Worm (Caenorhabditis elegans) whole organism, midembryonic: ENCODE measurements around the gene C50C3.19.

Experiments used
- cog-1 ChIP-seq: sonication (generic microtip); optimal IDR thresholded peaks from 2 replicates; lab custom pipeline; 2016; ENCODE audit warnings: missing genetic modification characterization, missing compliant biosample characterization
- flt-1 ChIP-seq: fragments of 200-800 bp; sonication (Bioruptor generic); IDR thresholded peaks from 2 replicates; pipeline ENCODE4 v1.3.6; 2022; ENCODE audit warnings: missing genetic modification characterization, missing compliant biosample characterization
- klf-2 ChIP-seq: fragments of 200-800 bp; sonication (Bioruptor generic); conservative IDR thresholded peaks from 2 replicates; pipeline ENCODE4 v1.3.6; 2022; ENCODE audit warnings: missing genetic modification reagents, missing genetic modification characterization, missing compliant biosample characterization
- ztf-29 ChIP-seq: fragments of 200-800 bp; sonication (Bioruptor generic); IDR thresholded peaks from 2 replicates; pipeline ENCODE4 v1.3.6; 2022; ENCODE audit warnings: missing genetic modification reagents, missing genetic modification characterization, missing compliant biosample characterization

- TF ChIP-seq ztf-29 (GFP tag; lab: Robert Waterston, UW) (no peak), cog-1 (tag; lab: Kevin White, UChicago) (no peak), flt-1 (GFP tag; lab: Robert Waterston, UW) (no peak), klf-2 (GFP tag; lab: Robert Waterston, UW) (no peak)
Observed at ce11 chrIII:8172609-8173133, 17.9 kb upstream of the C50C3.19 start.
